Fruit fly (Drosophila melanogaster): ENCODE measurements around the gene CG4596.

The CG4596 gene

DNA sequence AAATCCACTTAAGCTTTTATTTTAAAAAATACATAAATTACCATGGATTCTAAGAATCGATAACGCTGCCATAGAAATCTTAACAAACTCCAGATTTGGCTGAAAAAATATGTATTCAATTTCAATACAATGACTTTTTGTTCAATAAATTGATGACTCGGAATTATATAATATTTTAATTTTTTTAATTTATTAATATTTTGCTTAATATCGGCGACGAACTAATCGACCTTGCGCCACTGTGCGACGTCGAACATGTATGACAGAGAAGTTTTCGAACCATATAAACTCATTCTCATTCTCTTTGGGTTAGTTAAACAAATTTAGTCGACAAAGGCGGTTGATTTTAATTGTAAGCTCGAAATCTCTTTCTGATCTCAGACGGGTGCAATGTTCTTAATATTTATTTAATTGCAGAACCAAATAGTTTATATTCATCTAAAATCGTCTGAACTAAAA is 23.3 kb upstream of the CG4596 start, which contains the start of gene CG42394 (continued):
- TF ChIP-seq CG34406 (GFP tag; optimal IDR thresholded peaks at IDR 0.05) (peak; percentile 90), Met (GFP tag; optimal IDR thresholded peaks at IDR 0.05) (peak; percentile 91), CG6792 (GFP tag; optimal IDR thresholded peaks at IDR 0.05) (peak; percentile 84), CG8632 (GFP tag; optimal IDR thresholded peaks at IDR 0.05) (peak; percentile 89), Gug (GFP tag; IDR thresholded peaks at IDR 0.05) (peak; percentile 94), Hr4 (GFP tag; optimal IDR thresholded peaks at IDR 0.05) (peak; percentile 91), fd85E (GFP tag; optimal IDR thresholded peaks at IDR 0.05) (peak; percentile 81), CG3919 (GFP tag; optimal IDR thresholded peaks at IDR 0.05) (peak; percentile 95), fd59A (GFP tag; optimal IDR thresholded peaks at IDR 0.05) (peak; percentile 78), Eip78C (GFP tag) (peak; percentile 97), vri (GFP tag; optimal IDR thresholded peaks at IDR 0.05) (peak; percentile 80), CG6276 (GFP tag; optimal IDR thresholded peaks at IDR 0.05) (peak; percentile 97), net (GFP tag; optimal IDR thresholded peaks at IDR 0.05) (peak; percentile 92), CG16779 (tag; optimal IDR thresholded peaks at IDR 0.05) (peak; percentile 96), dsx (GFP tag; optimal IDR thresholded peaks at IDR 0.05; ENCODE audit: poor library complexity, severe bottlenecking) (peak; percentile 87), CG7368 (GFP tag; optimal IDR thresholded peaks at IDR 0.05) (peak; percentile 86), Sox102F (GFP tag; optimal IDR thresholded peaks at IDR 0.05) (peak; percentile 91), CG11294 (GFP tag; IDR thresholded peaks at IDR 0.05) (peak; percentile 93), Smox (GFP tag; optimal IDR thresholded peaks at IDR 0.05) (peak; percentile 90), Ets21C (GFP tag; optimal IDR thresholded peaks at IDR 0.05) (peak; percentile 69), pdm3 (GFP tag; optimal IDR thresholded peaks at IDR 0.05) (peak; percentile 89), ss (GFP tag; optimal IDR thresholded peaks at IDR 0.05) (peak; percentile 89 to 92), CG11902 (GFP tag; optimal IDR thresholded peaks at IDR 0.05) (peak; percentile 71), CG10631 (GFP tag; optimal IDR thresholded peaks at IDR 0.05) (peak; percentile 92), Sox14 (GFP tag; optimal IDR thresholded peaks at IDR 0.05) (peak; percentile 88), CG10669 (GFP tag; optimal IDR thresholded peaks at IDR 0.05) (peak; percentile 94), CG15336 (GFP tag; IDR thresholded peaks at IDR 0.05) (peak; percentile 97), fkh (GFP tag; optimal IDR thresholded peaks at IDR 0.05) (peak; percentile 30), CG6163 (GFP tag; IDR thresholded peaks at IDR 0.05) (peak; percentile 95), CG11762 (GFP tag; optimal IDR thresholded peaks at IDR 0.05; ENCODE audit: insufficient read depth) (peak; percentile 94), dac (GFP tag; optimal IDR thresholded peaks at IDR 0.05) (peak; percentile 82), CG4318 (GFP tag; optimal IDR thresholded peaks at IDR 0.05) (peak; percentile 92), CG9139 (GFP tag; optimal IDR thresholded peaks at IDR 0.05) (peak; percentile 88)

DNA sequence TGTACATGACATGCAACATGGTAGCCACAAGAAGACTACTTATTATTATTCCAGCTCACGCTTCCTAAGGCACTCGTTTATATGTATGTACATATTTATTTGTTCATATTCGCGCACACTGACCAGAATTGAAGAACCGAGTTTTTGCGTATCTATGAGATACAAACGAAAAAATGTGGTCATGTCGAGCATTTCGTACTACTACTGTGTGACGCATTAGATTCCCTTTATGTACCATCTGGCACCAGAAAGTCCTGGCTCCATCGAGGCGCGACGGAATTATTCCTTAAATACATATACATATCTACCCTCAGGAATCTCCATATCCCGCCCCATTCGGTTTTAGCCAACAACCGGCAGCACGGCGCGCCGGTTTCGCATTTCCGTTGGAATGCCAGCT is 22.2 kb upstream of the CG4596 start:
- TF ChIP-seq dac (GFP tag; optimal IDR thresholded peaks at IDR 0.05) = no peak
- no peak for TF ChIP-seq CG11762 (GFP tag; optimal IDR thresholded peaks at IDR 0.05; ENCODE audit: insufficient read depth)
- no peak for TF ChIP-seq Eip93F (GFP tag; optimal IDR thresholded peaks at IDR 0.05)
- no peak for TF ChIP-seq CG11902 (GFP tag; optimal IDR thresholded peaks at IDR 0.05)
- no peak for TF ChIP-seq Eip75B (GFP tag; optimal IDR thresholded peaks at IDR 0.05)
- peak; percentile 5 for TF ChIP-seq Eip78C (GFP tag)
- TF ChIP-seq ss (GFP tag; optimal IDR thresholded peaks at IDR 0.05) = no peak
- no peak for TF ChIP-seq CG6854 (GFP tag; optimal IDR thresholded peaks at IDR 0.05)

dm6 chr3R:10852232-10852774 is 20.5 kb upstream of the CG4596 start, which contains the start of gene CG4565:
CG4565 (plus strand) TSS chr3R:10852724.
- TF ChIP-seq acj6 (GFP tag; optimal IDR thresholded peaks at IDR 0.05) (no peak), Sox102F (GFP tag; optimal IDR thresholded peaks at IDR 0.05) (no peak), fkh (GFP tag; optimal IDR thresholded peaks at IDR 0.05) (peak; percentile 49), Eip78C (GFP tag) (peak; percentile 24)
